Fruit fly (Drosophila melanogaster) whole organism, pupa: Measurements from ENCODE around the gene CG2681.

Source experiments
- CG10348 ChIP-seq: fragments of 200-800 bp; sonication (Bioruptor generic); IDR thresholded peaks from 2 replicates; pipeline ENCODE4 v1.3.6; 2022; ENCODE audit warnings: missing biosample characterization, missing genetic modification characterization
- CG12605 ChIP-seq: fragments of 200-800 bp; sonication (Bioruptor generic); IDR thresholded peaks from 2 replicates; pipeline ENCODE4 v1.3.6; 2022; ENCODE audit warnings: missing biosample characterization, missing genetic modification characterization
- CG13204 ChIP-seq: fragments of 200-800 bp; sonication (Bioruptor generic); optimal IDR thresholded peaks from 2 replicates; lab custom pipeline; 2018; ENCODE audit warnings: missing biosample characterization, mild to moderate bottlenecking, missing genetic modification characterization, moderate library complexity
- CG14655 ChIP-seq: fragments of 200-800 bp; sonication (Bioruptor generic); optimal IDR thresholded peaks from 3 replicates; lab custom pipeline; 2017; ENCODE audit warnings: mild to moderate bottlenecking, missing biosample characterization, missing genetic modification reagents, missing genetic modification characterization
- CG15710 ChIP-seq: fragments of 200-800 bp; sonication (Bioruptor generic); optimal IDR thresholded peaks from 2 replicates; lab custom pipeline; 2018; ENCODE audit warnings: missing biosample characterization, mild to moderate bottlenecking, missing genetic modification characterization, moderate library complexity
- CG17806 ChIP-seq: fragments of 200-800 bp; sonication (Bioruptor generic); optimal IDR thresholded peaks from 2 replicates; lab custom pipeline; 2018; ENCODE audit warnings: missing biosample characterization, mild to moderate bottlenecking, missing genetic modification characterization, moderate library complexity
- CG32121 ChIP-seq: fragments of 200-800 bp; sonication (Bioruptor generic); IDR thresholded peaks from 2 replicates; pipeline ENCODE4 v1.3.6; 2022; ENCODE audit warnings: missing biosample characterization, missing genetic modification characterization
- CG34367 ChIP-seq: fragments of 200-800 bp; sonication (Bioruptor generic); optimal IDR thresholded peaks from 2 replicates; lab custom pipeline; 2018; ENCODE audit warnings: missing biosample characterization, mild to moderate bottlenecking, missing genetic modification characterization
- CG4496 ChIP-seq: fragments of 200-800 bp; sonication (Bioruptor generic); IDR thresholded peaks from 3 replicates; pipeline ENCODE4 v1.3.6; 2022; ENCODE audit warnings: missing biosample characterization, missing genetic modification characterization
- CG8159 ChIP-seq: fragments of 200-800 bp; sonication (Bioruptor generic); optimal IDR thresholded peaks from 3 replicates; lab custom pipeline; 2018; ENCODE audit warnings: missing biosample characterization, mild to moderate bottlenecking, missing genetic modification characterization, moderate library complexity
- CG8301 ChIP-seq: fragments of 200-800 bp; sonication (Bioruptor generic); optimal IDR thresholded peaks from 2 replicates; lab custom pipeline; 2018; ENCODE audit warnings: missing biosample characterization, mild to moderate bottlenecking, missing genetic modification characterization
- CG9948 ChIP-seq: fragments of 200-800 bp; sonication (Bioruptor generic); optimal IDR thresholded peaks from 2 replicates; lab custom pipeline; 2018; ENCODE audit warnings: missing biosample characterization, mild to moderate bottlenecking, missing genetic modification characterization, moderate library complexity
- D1 ChIP-seq: fragments of 200-800 bp; sonication (Bioruptor generic); optimal IDR thresholded peaks from 2 replicates; lab custom pipeline; 2018; ENCODE audit warnings: missing biosample characterization, mild to moderate bottlenecking, missing genetic modification characterization, moderate library complexity
- EcR ChIP-seq: fragments of 200-800 bp; sonication (Bioruptor generic); optimal IDR thresholded peaks from 3 replicates; lab custom pipeline; 2019; ENCODE audit warnings: missing biosample characterization, missing genetic modification characterization, mild to moderate bottlenecking, moderate library complexity, missing genetic modification reagents
- Ets98B ChIP-seq: fragments of 200-800 bp; sonication (Bioruptor generic); IDR thresholded peaks from 2 replicates; pipeline ENCODE4 v1.3.6; 2022; ENCODE audit warnings: missing biosample characterization, missing genetic modification characterization
- Pif1A ChIP-seq: fragments of 200-800 bp; sonication (Bioruptor generic); optimal IDR thresholded peaks from 3 replicates; lab custom pipeline; 2016; ENCODE audit warnings: missing biosample characterization, missing genetic modification characterization
- Pif1B ChIP-seq: fragments of 200-800 bp; sonication (Bioruptor generic); optimal IDR thresholded peaks from 3 replicates; lab custom pipeline; 2016; ENCODE audit warnings: missing biosample characterization, missing genetic modification characterization
- Snoo ChIP-seq: fragments of 200-800 bp; sonication (Bioruptor generic); optimal IDR thresholded peaks from 3 replicates; lab custom pipeline; 2017; ENCODE audit warnings: missing biosample characterization, mild to moderate bottlenecking, missing genetic modification characterization, inconsistent platforms
- fd96Ca ChIP-seq: fragments of 200-800 bp; sonication (Bioruptor generic); IDR thresholded peaks from 3 replicates; pipeline ENCODE4 v1.3.6; 2022; ENCODE audit warnings: missing biosample characterization, missing genetic modification characterization
- gl ChIP-seq: fragments of 200-800 bp; sonication (Bioruptor generic); optimal IDR thresholded peaks from 2 replicates; lab custom pipeline; 2018; ENCODE audit warnings: missing biosample characterization, mild to moderate bottlenecking, missing genetic modification characterization
- rn ChIP-seq: fragments of 200-800 bp; sonication (Bioruptor generic); IDR thresholded peaks from 2 replicates; pipeline ENCODE4 v1.3.6; 2022; ENCODE audit warnings: missing biosample characterization, missing genetic modification characterization

Gene CG2681

dm6 chrX:2707377-2708090 is 950 bp upstream of the CG2681 start, which contains the start of gene CG2680:
CG2680 (minus strand) TSS chrX:2707427.
- TF ChIP-seq EcR (GFP tag; lab: Kevin White, UChicago) (peak; percentile 24), CG13204 (no peak)
- TF ChIP-seq, all 21 proteins: peak for 1

dm6 chrX:2713776-2714175 is 5.3 kb downstream of the CG2681 start, which contains the start of the genes CG2685 and CG2694:
CG2685 (minus strand) TSS chrX:2713960.
CG2694 (plus strand) TSS chrX:2714079.
- TF ChIP-seq fd96Ca (GFP tag; lab: Robert Waterston, UW): no peak
- TF ChIP-seq CG12605 (GFP tag; lab: Robert Waterston, UW): no peak

- TF ChIP-seq CG14655 (GFP tag; lab: Kevin White, UChicago) (no peak), CG4496 (GFP tag; lab: Robert Waterston, UW) (0 out of 3 replicates have a peak, but pooled peaks have one; percentile 17), CG8159 (no peak), Pif1A (GFP tag; lab: Kevin White, UChicago) (no peak), CG15710 (no peak), CG34367 (tag; lab: Kevin White, UChicago) (no peak), D1 (tag; lab: Kevin White, UChicago) (no peak), fd96Ca (GFP tag; lab: Robert Waterston, UW) (peak; percentile 54; the same call in 1 of the 3 replicates), Ets98B (GFP tag; lab: Robert Waterston, UW) (0 out of 2 replicates have a peak, but pooled peaks have one; percentile 8), CG12605 (GFP tag; lab: Robert Waterston, UW) (no peak), CG32121 (GFP tag; lab: Robert Waterston, UW) (no peak), Pif1B (no peak), CG17806 (tag; lab: Kevin White, UChicago) (no peak), rn (no peak), CG8301 (tag; lab: Kevin White, UChicago) (no peak), gl (tag; lab: Kevin White, UChicago) (no peak)
Measured at dm6 chrX:2714730-2715129, 6.2 kb downstream of the CG2681 start.

dm6 chrX:2720122-2720521 is 11.6 kb downstream of the CG2681 start, which contains the start of gene CG2701:
CG2701 (minus strand) TSS chrX:2720327.
- no peak for TF ChIP-seq CG13204
- no peak for TF ChIP-seq rn
- no peak for TF ChIP-seq EcR (GFP tag; lab: Kevin White, UChicago)
- no peak for TF ChIP-seq fd96Ca (GFP tag; lab: Robert Waterston, UW)
- no peak for TF ChIP-seq gl (tag; lab: Kevin White, UChicago)
- TF ChIP-seq CG8159: no peak
- no peak for TF ChIP-seq CG34367 (tag; lab: Kevin White, UChicago)
- no peak for TF ChIP-seq Snoo (tag; lab: Kevin White, UChicago)
- no peak for TF ChIP-seq CG32121 (GFP tag; lab: Robert Waterston, UW)

dm6 chrX:2726420-2726819 is 17.9 kb downstream of the CG2681 start, which contains the start of gene vilya:
vilya (plus strand) TSS chrX:2726678.
- TF ChIP-seq CG13204 (no peak), CG15710 (no peak), Pif1A (GFP tag; lab: Kevin White, UChicago) (no peak), CG34367 (tag; lab: Kevin White, UChicago) (no peak), CG4496 (GFP tag; lab: Robert Waterston, UW) (no peak), CG8159 (no peak), Snoo (tag; lab: Kevin White, UChicago) (no peak), Ets98B (GFP tag; lab: Robert Waterston, UW) (no peak)

- no peak for TF ChIP-seq CG34367 (tag; lab: Kevin White, UChicago)
- TF ChIP-seq CG8301 (tag; lab: Kevin White, UChicago): no peak
- no peak for TF ChIP-seq CG13204
- TF ChIP-seq CG12605 (GFP tag; lab: Robert Waterston, UW): no peak
- TF ChIP-seq EcR (GFP tag; lab: Kevin White, UChicago): no peak
- TF ChIP-seq CG4496 (GFP tag; lab: Robert Waterston, UW): no peak
- no peak for TF ChIP-seq CG15710
- no peak for TF ChIP-seq CG9948
Measured at dm6 chrX:2727506-2727905, 19.0 kb downstream of the CG2681 start, which contains the start of gene dwg. dwg (plus strand) TSS chrX:2727698.

- TF ChIP-seq CG8159: peak; percentile 61
- no peak for TF ChIP-seq EcR (GFP tag; lab: Kevin White, UChicago)
- no peak for TF ChIP-seq CG10348 (GFP tag; lab: Robert Waterston, UW)
- TF ChIP-seq D1 (tag; lab: Kevin White, UChicago): no peak
- TF ChIP-seq fd96Ca (GFP tag; lab: Robert Waterston, UW): peak; percentile 52; the same call in 1 of the 3 replicates
- TF ChIP-seq Pif1B: no peak
- no peak for TF ChIP-seq CG13204
- TF ChIP-seq CG15710: peak; percentile 59
- TF ChIP-seq CG12605 (GFP tag; lab: Robert Waterston, UW): no peak
- TF ChIP-seq CG4496 (GFP tag; lab: Robert Waterston, UW): peak; percentile 61; the same call in 2 of the 3 replicates
- TF ChIP-seq CG9948: peak; percentile 16
- TF ChIP-seq Pif1A (GFP tag; lab: Kevin White, UChicago): no peak
- peak; percentile 40 for TF ChIP-seq CG34367 (tag; lab: Kevin White, UChicago)
- no peak for TF ChIP-seq CG14655 (GFP tag; lab: Kevin White, UChicago)
- no peak for TF ChIP-seq CG8301 (tag; lab: Kevin White, UChicago)
- TF ChIP-seq gl (tag; lab: Kevin White, UChicago): no peak
- no peak; the same call in 1 of the 2 replicates for TF ChIP-seq CG32121 (GFP tag; lab: Robert Waterston, UW)
- TF ChIP-seq rn: no peak
- peak; percentile 19 for TF ChIP-seq CG17806 (tag; lab: Kevin White, UChicago)
- TF ChIP-seq Snoo (tag; lab: Kevin White, UChicago): no peak
- no peak for TF ChIP-seq Ets98B (GFP tag; lab: Robert Waterston, UW)
- TF ChIP-seq, all 21 proteins: peak for 7
Measured at dm6 chrX:2732127-2732526, 23.6 kb downstream of the CG2681 start, which contains the start of the genes ttm50 and CG2712. ttm50 (minus strand) TSS chrX:2732190. CG2712 (plus strand) TSS chrX:2732469.
